Fruit fly (Drosophila melanogaster): Measurements from ENCODE around the gene ush.
A peak's percentile ranks its signal among the peaks of the same experiment; 100 is the strongest.

ush gene

DNA sequence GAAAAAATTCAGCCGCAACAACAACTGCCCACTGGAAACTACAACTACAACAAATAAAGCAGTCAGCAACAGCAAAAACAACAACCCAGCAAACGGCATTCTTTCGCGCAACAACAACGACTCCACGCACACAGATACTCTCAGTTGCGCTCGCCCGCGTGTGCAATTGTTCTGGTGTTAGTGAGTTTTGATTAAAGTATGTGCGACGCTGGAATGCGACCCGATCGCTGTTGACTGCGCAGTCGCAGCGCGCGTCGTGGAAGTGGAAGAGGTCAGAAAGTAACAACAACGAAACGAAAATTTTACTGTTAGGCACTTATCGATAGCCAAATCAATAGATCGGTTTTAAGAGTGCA, 44.4 kb upstream of the ush start:
- TF ChIP-seq CG14711 (tag; optimal IDR thresholded peaks at IDR 0.05), result no peak
- no peak for TF ChIP-seq CG7045 (GFP tag; optimal IDR thresholded peaks at IDR 0.05)

DNA sequence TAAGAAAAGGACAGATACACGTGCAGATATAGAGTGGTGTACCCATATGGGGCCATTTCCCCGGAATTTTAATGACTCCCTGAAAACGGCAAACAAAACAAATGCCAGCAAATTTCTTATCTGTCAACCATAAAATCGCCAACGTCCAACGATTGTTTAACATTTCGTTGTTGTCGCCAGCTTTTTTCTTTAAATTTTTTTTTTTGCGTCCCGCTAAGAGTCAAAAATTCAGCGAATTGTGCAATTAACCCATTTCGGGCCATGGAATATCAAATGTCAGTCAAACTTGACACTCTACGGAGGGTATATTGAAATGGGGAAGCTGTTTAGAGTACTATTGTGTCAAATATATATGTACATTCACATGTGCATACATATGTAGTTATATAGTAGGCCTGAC, 43.9 kb upstream of the ush start:
- TF ChIP-seq bab1 (GFP tag; optimal IDR thresholded peaks at IDR 0.05), result peak; percentile 1
- TF ChIP-seq tj (GFP tag; optimal IDR thresholded peaks at IDR 0.05), result peak; percentile 92
- TF ChIP-seq cic (GFP tag; optimal IDR thresholded peaks at IDR 0.05), result no peak
- no peak for TF ChIP-seq CG1620 (GFP tag; optimal IDR thresholded peaks at IDR 0.05)
- TF ChIP-seq Clk (GFP tag; optimal IDR thresholded peaks at IDR 0.05), result no peak
- no peak for TF ChIP-seq CG7101 (tag; optimal IDR thresholded peaks at IDR 0.05)

DNA sequence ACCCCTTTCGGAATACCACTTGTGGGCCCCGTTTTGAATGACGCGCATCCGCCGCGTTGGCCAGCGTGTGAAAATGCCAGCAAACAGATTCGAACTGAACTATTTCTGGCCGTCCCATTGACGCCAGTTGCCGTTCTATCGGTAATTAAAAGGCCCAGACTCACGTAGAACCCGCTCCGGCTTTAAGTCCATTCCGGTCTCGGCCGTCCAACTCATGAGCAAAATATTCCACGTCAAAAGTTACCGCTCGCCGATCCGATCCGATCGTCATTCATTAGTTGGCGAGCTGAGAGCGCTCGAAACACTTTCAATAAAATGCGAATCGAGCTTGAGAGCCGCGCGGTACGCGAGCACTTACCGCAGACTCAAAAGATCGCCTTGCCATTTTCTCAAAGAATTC, 41.6 kb upstream of the ush start:
- no peak for TF ChIP-seq tj (GFP tag; optimal IDR thresholded peaks at IDR 0.05)
- no peak for TF ChIP-seq cnc (optimal IDR thresholded peaks at IDR 0.05)
- TF ChIP-seq CG1620 (GFP tag; optimal IDR thresholded peaks at IDR 0.05), result no peak
- no peak for TF ChIP-seq CG5204 (GFP tag; optimal IDR thresholded peaks at IDR 0.05)
- no peak for TF ChIP-seq CG33017 (tag; optimal IDR thresholded peaks at IDR 0.05)
- peak; percentile 43 for TF ChIP-seq cic (GFP tag; optimal IDR thresholded peaks at IDR 0.05)
- peak; percentile 41 for TF ChIP-seq kay (GFP tag; ENCODE audit: borderline replicate concordance)

DNA sequence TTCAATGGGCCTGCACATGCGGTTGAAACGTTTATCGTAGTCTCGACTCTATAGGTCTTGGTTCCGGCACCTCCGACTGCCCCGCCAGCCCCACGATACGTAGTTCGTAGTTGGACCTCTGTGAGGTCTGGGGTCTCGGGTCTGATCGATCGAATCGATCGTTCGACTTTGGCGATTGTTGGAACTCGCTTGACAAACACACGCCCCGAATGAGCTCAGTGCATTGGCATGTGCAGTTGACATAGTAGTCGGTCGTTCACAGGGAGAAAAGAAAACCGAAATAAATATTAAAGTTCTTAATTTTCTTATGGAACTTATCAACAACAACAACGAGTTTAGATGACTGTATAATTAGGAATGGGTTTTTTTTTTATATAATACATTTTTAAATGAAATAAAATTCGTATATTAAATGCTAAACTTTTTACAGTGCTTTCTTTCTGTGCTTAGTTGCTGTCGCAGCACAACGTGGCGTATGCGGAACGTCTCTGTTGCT, 40.7 kb upstream of the ush start:
- TF ChIP-seq Crg-1 (GFP tag; optimal IDR thresholded peaks at IDR 0.05) (peak; percentile 74), CG33017 (tag; optimal IDR thresholded peaks at IDR 0.05) (peak; percentile 94), CG7101 (tag; optimal IDR thresholded peaks at IDR 0.05) (peak; percentile 94), toe (GFP tag; optimal IDR thresholded peaks at IDR 0.05) (peak; percentile 49), Mnt (GFP tag; optimal IDR thresholded peaks at IDR 0.05) (peak; percentile 74), Clk (GFP tag; optimal IDR thresholded peaks at IDR 0.05) (peak; percentile 41), CG12768 (GFP tag; optimal IDR thresholded peaks at IDR 0.05) (peak; percentile 97), cic (GFP tag; optimal IDR thresholded peaks at IDR 0.05) (peak; percentile 86), bab1 (GFP tag; optimal IDR thresholded peaks at IDR 0.05) (peak; percentile 93), pad (GFP tag; optimal IDR thresholded peaks at IDR 0.05) (peak; percentile 78), tj (GFP tag; optimal IDR thresholded peaks at IDR 0.05) (peak; percentile 99), kay (GFP tag; ENCODE audit: borderline replicate concordance) (peak; percentile 89), CG11617 (GFP tag; optimal IDR thresholded peaks at IDR 0.05) (peak; percentile 91), ovo (GFP tag; optimal IDR thresholded peaks at IDR 0.05) (peak; percentile 59), CG14711 (tag; optimal IDR thresholded peaks at IDR 0.05) (peak; percentile 92), cnc (optimal IDR thresholded peaks at IDR 0.05) (no peak), Hr96 (GFP tag; optimal IDR thresholded peaks at IDR 0.05) (peak; percentile 64), CG5204 (GFP tag; optimal IDR thresholded peaks at IDR 0.05) (peak; percentile 76), CG1620 (GFP tag; optimal IDR thresholded peaks at IDR 0.05) (peak; percentile 77), CG7045 (GFP tag; optimal IDR thresholded peaks at IDR 0.05) (peak; percentile 87)

DNA sequence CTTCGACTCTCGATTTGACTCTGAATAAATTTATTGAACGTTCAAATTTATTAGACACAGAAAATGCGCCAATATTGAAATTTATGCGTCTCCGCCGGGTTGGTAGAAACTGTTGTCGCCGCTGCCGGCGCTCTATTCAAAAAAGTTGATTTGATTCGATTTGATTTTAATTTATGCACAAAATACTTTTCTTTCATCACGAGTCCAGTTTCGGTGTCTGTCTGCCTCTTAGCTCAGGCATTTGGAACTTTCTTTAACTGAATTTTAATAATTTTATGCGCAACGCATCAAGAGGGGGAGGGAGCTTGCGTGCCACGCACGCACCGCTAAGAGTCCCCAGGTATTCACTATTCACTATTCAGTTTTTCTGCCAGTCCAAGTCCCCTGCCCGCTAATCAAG, 38.5 kb upstream of the ush start:
- TF ChIP-seq tj (GFP tag; optimal IDR thresholded peaks at IDR 0.05), result no peak
- TF ChIP-seq CG7045 (GFP tag; optimal IDR thresholded peaks at IDR 0.05), result no peak
- no peak for TF ChIP-seq pad (GFP tag; optimal IDR thresholded peaks at IDR 0.05)
- no peak for TF ChIP-seq CG14711 (tag; optimal IDR thresholded peaks at IDR 0.05)

DNA sequence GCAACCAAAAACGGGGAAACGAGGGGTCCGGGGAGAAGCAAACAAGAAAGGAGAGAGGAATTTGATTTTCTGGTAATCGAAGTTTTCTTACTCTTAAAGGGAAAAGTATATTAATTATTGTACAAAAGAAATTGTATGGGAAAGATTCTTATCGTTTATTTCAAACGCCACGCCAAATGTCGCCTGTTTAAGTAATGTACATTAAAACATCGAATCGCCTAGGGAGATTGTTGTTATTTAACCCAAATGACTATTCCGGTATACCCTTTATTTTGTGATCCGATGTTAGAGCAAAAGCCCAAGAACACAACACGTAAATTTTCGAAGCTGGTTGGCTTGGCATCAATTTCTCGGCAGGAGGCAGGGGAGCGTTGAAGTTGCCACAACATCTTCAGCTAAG, 36.7 kb upstream of the ush start:
- TF ChIP-seq CG5204 (GFP tag; optimal IDR thresholded peaks at IDR 0.05) (no peak), cnc (optimal IDR thresholded peaks at IDR 0.05) (no peak), Hr96 (GFP tag; optimal IDR thresholded peaks at IDR 0.05) (no peak), Mnt (GFP tag; optimal IDR thresholded peaks at IDR 0.05) (no peak), kay (GFP tag; ENCODE audit: borderline replicate concordance) (no peak), CG1620 (GFP tag; optimal IDR thresholded peaks at IDR 0.05) (no peak), CG7101 (tag; optimal IDR thresholded peaks at IDR 0.05) (no peak), ovo (GFP tag; optimal IDR thresholded peaks at IDR 0.05) (no peak)

DNA sequence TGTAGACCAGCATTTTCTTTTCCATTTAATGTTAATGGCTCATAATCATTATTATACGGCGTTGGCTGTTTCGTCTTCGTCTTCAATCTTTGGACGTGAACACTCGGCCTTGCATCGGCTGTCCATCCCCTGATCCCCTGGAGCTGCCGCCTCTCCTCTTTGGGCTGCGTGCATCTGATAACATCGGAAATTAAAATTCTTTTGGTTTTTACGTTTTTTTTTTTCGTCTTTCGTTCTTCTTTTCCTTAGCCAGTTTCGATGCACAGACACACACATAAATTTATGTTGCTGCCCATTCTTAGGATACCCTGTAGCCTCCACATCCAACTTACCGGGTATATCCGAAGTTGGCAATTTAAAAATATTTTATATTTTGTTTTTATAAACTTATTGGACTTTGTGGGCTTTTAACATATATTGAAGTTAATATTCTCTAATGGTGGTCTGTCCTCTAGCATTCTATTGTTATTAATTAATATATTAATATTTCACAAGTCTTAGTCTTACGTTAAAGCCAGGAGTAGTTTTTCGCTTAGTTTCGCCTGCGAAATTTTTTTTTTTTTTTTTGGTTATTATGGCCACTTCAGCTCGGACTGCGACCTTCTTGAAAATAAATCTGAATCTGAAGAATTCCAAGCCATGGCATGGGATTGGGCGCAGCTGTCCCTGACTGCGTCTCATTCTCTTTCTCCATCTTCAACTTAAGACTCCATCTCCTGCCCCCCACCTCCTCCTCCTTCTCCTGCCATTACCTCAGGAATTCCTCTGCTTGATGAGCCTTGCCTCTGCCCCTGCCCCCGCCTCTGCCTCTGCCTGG, 35.2 kb upstream of the ush start:
- TF ChIP-seq toe (GFP tag; optimal IDR thresholded peaks at IDR 0.05) (no peak), kay (GFP tag; ENCODE audit: borderline replicate concordance) (no peak), ovo (GFP tag; optimal IDR thresholded peaks at IDR 0.05) (no peak), CG1620 (GFP tag; optimal IDR thresholded peaks at IDR 0.05) (no peak), CG33017 (tag; optimal IDR thresholded peaks at IDR 0.05) (no peak), cic (GFP tag; optimal IDR thresholded peaks at IDR 0.05) (no peak), CG7101 (tag; optimal IDR thresholded peaks at IDR 0.05) (no peak), tj (GFP tag; optimal IDR thresholded peaks at IDR 0.05) (no peak), CG12768 (GFP tag; optimal IDR thresholded peaks at IDR 0.05) (no peak), CG11617 (GFP tag; optimal IDR thresholded peaks at IDR 0.05) (no peak), CG7045 (GFP tag; optimal IDR thresholded peaks at IDR 0.05) (no peak), Crg-1 (GFP tag; optimal IDR thresholded peaks at IDR 0.05) (no peak), Hr96 (GFP tag; optimal IDR thresholded peaks at IDR 0.05) (no peak), Clk (GFP tag; optimal IDR thresholded peaks at IDR 0.05) (no peak), pad (GFP tag; optimal IDR thresholded peaks at IDR 0.05) (no peak), cnc (optimal IDR thresholded peaks at IDR 0.05) (no peak), CG14711 (tag; optimal IDR thresholded peaks at IDR 0.05) (no peak), Mnt (GFP tag; optimal IDR thresholded peaks at IDR 0.05) (no peak)

Measured in whole organism, adult.